Fruit fly (Drosophila melanogaster) whole organism, embryonic: Measurements from ENCODE around the gene trbl.

Experiments used
- B-H1 ChIP-seq: fragments of 200-800 bp; sonication (Bioruptor generic); IDR thresholded peaks from 3 replicates; pipeline ENCODE4 v1.3.6; 2022; ENCODE audit warnings: missing biosample characterization, missing genetic modification characterization
- Bgb ChIP-seq: fragments of 200-800 bp; sonication (Bioruptor generic); IDR thresholded peaks from 2 replicates; pipeline ENCODE4 v1.3.6; 2022; ENCODE audit warnings: missing biosample characterization, missing genetic modification characterization; ENCODE audit not compliant: partially characterized antibody
- CG10321 ChIP-seq: fragments of 200-800 bp; sonication (Bioruptor generic); IDR thresholded peaks from 2 replicates; pipeline ENCODE4 v1.3.6; 2022; ENCODE audit warnings: missing biosample characterization, missing genetic modification characterization
- CG10462 ChIP-seq: fragments of 200-800 bp; sonication (Bioruptor generic); optimal IDR thresholded peaks from 2 replicates; lab custom pipeline; 2016; ENCODE audit warnings: missing biosample characterization, missing genetic modification characterization
- CG11085 ChIP-seq: fragments of 200-800 bp; sonication (Bioruptor generic); IDR thresholded peaks from 2 replicates; pipeline ENCODE4 v1.3.6; 2022; ENCODE audit warnings: missing biosample characterization, missing genetic modification characterization
- CG11456 ChIP-seq: fragments of 200-800 bp; sonication (Bioruptor generic); IDR thresholded peaks from 3 replicates; pipeline ENCODE4 v1.3.6; 2022; ENCODE audit warnings: missing biosample characterization, missing genetic modification characterization
- CG12219 ChIP-seq: fragments of 200-800 bp; sonication (Bioruptor generic); optimal IDR thresholded peaks from 3 replicates; lab custom pipeline; 2018; ENCODE audit warnings: missing biosample characterization, mild to moderate bottlenecking, missing genetic modification characterization
- CG12744 ChIP-seq: fragments of 200-800 bp; sonication (Bioruptor generic); optimal IDR thresholded peaks from 2 replicates; lab custom pipeline; 2016; ENCODE audit warnings: missing biosample characterization, missing genetic modification characterization
- CG14860 ChIP-seq: fragments of 200-800 bp; sonication (Bioruptor generic); IDR thresholded peaks from 3 replicates; pipeline ENCODE4 v1.3.6; 2022; ENCODE audit warnings: missing biosample characterization, missing genetic modification characterization; ENCODE audit not compliant: partially characterized antibody
- CG15601 ChIP-seq: fragments of 200-800 bp; sonication (Bioruptor generic); optimal IDR thresholded peaks from 3 replicates; lab custom pipeline; 2019; ENCODE audit warnings: missing biosample characterization, mild to moderate bottlenecking, missing genetic modification characterization, moderate library complexity
- CG17802 ChIP-seq: fragments of 200-800 bp; sonication (Bioruptor generic); optimal IDR thresholded peaks from 2 replicates; lab custom pipeline; 2018; ENCODE audit warnings: missing biosample characterization, mild to moderate bottlenecking, missing genetic modification characterization, moderate library complexity
- CG2129 ChIP-seq: fragments of 200-800 bp; sonication (Bioruptor generic); IDR thresholded peaks from 2 replicates; pipeline ENCODE4 v1.3.6; 2022; ENCODE audit warnings: missing biosample characterization, missing genetic modification characterization; ENCODE audit not compliant: partially characterized antibody
- CG3281 ChIP-seq: fragments of 200-800 bp; sonication (Bioruptor generic); optimal IDR thresholded peaks from 3 replicates; lab custom pipeline; 2017; ENCODE audit warnings: missing biosample characterization, mild to moderate bottlenecking, missing genetic modification characterization
- CG3407 ChIP-seq: fragments of 200-800 bp; sonication (Bioruptor generic); optimal IDR thresholded peaks from 2 replicates; lab custom pipeline; 2018; ENCODE audit warnings: missing biosample characterization, mild to moderate bottlenecking, missing genetic modification characterization
- CG4282 ChIP-seq: fragments of 200-800 bp; sonication (Bioruptor generic); optimal IDR thresholded peaks from 2 replicates; lab custom pipeline; 2016; ENCODE audit warnings: missing biosample characterization, missing genetic modification characterization
- CG7839 ChIP-seq: fragments of 200-800 bp; sonication (Bioruptor generic); optimal IDR thresholded peaks from 3 replicates; lab custom pipeline; 2018; ENCODE audit warnings: missing biosample characterization, mild to moderate bottlenecking, missing genetic modification characterization, moderate library complexity
- CG8089 ChIP-seq: fragments of 200-800 bp; sonication (Bioruptor generic); optimal IDR thresholded peaks from 3 replicates; lab custom pipeline; 2016; ENCODE audit warnings: missing biosample characterization, missing genetic modification characterization
- Chrac-16 ChIP-seq: fragments of 200-800 bp; sonication (Bioruptor generic); optimal IDR thresholded peaks from 3 replicates; lab custom pipeline; 2016; ENCODE audit warnings: missing biosample characterization, missing genetic modification characterization
- Drgx ChIP-seq: fragments of 200-800 bp; sonication (Bioruptor generic); IDR thresholded peaks from 2 replicates; pipeline ENCODE4 v1.3.6; 2022; ENCODE audit warnings: missing biosample characterization, missing genetic modification characterization
- Eip74EF ChIP-seq, 2 experiments: fragments of 200-800 bp in 1 of 2; fragments of >200 bp in 1 of 2; sonication (Bioruptor generic) in 1 of 2; optimal IDR thresholded peaks; 2 replicates each; lab custom pipeline; 2017 to 2019; ENCODE audit warnings: missing biosample characterization in 2 of 2, missing genetic modification characterization in 2 of 2, mild to moderate bottlenecking in 1 of 2, moderate library complexity in 1 of 2
- Elba2 ChIP-seq: fragments of 200-800 bp; sonication (Bioruptor generic); optimal IDR thresholded peaks from 3 replicates; lab custom pipeline; 2016; ENCODE audit warnings: missing biosample characterization, missing genetic modification characterization
- Fer2 ChIP-seq: fragments of 200-800 bp; sonication (Bioruptor generic); optimal IDR thresholded peaks from 2 replicates; lab custom pipeline; 2018; ENCODE audit warnings: missing biosample characterization, mild to moderate bottlenecking, missing genetic modification characterization, moderate library complexity
- HmgZ ChIP-seq: fragments of 200-800 bp; sonication (Bioruptor generic); optimal IDR thresholded peaks from 2 replicates; lab custom pipeline; 2018; ENCODE audit warnings: missing biosample characterization, mild to moderate bottlenecking, missing genetic modification characterization
- Hmx ChIP-seq: fragments of 200-800 bp; sonication (Bioruptor generic); optimal IDR thresholded peaks from 2 replicates; lab custom pipeline; 2016; ENCODE audit warnings: missing biosample characterization, missing genetic modification characterization
- Kr ChIP-seq: fragments of 200-800 bp; sonication (Bioruptor generic); optimal IDR thresholded peaks from 2 replicates; lab custom pipeline; 2017; ENCODE audit warnings: missing biosample characterization, mild to moderate bottlenecking, missing genetic modification characterization
- Opbp ChIP-seq: fragments of 200-800 bp; sonication (Bioruptor generic); IDR thresholded peaks from 3 replicates; pipeline ENCODE4 v1.3.6; 2022; ENCODE audit warnings: missing biosample characterization, missing genetic modification characterization; ENCODE audit not compliant: partially characterized antibody
- PHDP ChIP-seq: fragments of 200-800 bp; sonication (Bioruptor generic); optimal IDR thresholded peaks from 3 replicates; lab custom pipeline; 2018; ENCODE audit warnings: missing biosample characterization, mild to moderate bottlenecking, missing genetic modification characterization, moderate library complexity
- Scr ChIP-seq: fragments of 200-800 bp; sonication (Bioruptor generic); IDR thresholded peaks from 2 replicates; pipeline ENCODE4 v1.3.6; 2022; ENCODE audit warnings: missing biosample characterization, missing genetic modification characterization; ENCODE audit not compliant: partially characterized antibody
- Sin3A ChIP-seq: fragments of >200 bp; optimal IDR thresholded peaks from 2 replicates; lab custom pipeline; 2018
- Six4 ChIP-seq: fragments of 200-800 bp; sonication (Bioruptor generic); optimal IDR thresholded peaks from 2 replicates; lab custom pipeline; 2016; ENCODE audit warnings: missing biosample characterization, missing genetic modification characterization
- Sox102F ChIP-seq: fragments of 200-800 bp; sonication (Bioruptor generic); optimal IDR thresholded peaks from 2 replicates; lab custom pipeline; 2018; ENCODE audit warnings: missing biosample characterization, mild to moderate bottlenecking, missing genetic modification characterization, moderate library complexity
- aop ChIP-seq: fragments of 200-800 bp; sonication (Bioruptor generic); IDR thresholded peaks from 2 replicates; pipeline ENCODE4 v1.3.6; 2022; ENCODE audit warnings: missing biosample characterization, missing genetic modification characterization
- bowl ChIP-seq: fragments of 200-800 bp; sonication (Bioruptor generic); IDR thresholded peaks from 2 replicates; pipeline ENCODE4 v1.3.6; 2022; ENCODE audit warnings: missing biosample characterization, missing genetic modification characterization
- dpn ChIP-seq, 2 experiments: fragments of 200-800 bp; sonication (Bioruptor generic); optimal IDR thresholded peaks; 3 replicates each; lab custom pipeline; 2016; ENCODE audit warnings: missing biosample characterization in 2 of 2, missing genetic modification characterization in 2 of 2
- gce ChIP-seq: fragments of 200-800 bp; sonication (Bioruptor generic); IDR thresholded peaks from 3 replicates; pipeline ENCODE4 v1.3.6; 2022; ENCODE audit warnings: missing biosample characterization, missing genetic modification characterization
- insv ChIP-seq, 2 experiments: fragments of 200-800 bp; sonication (Bioruptor generic); optimal IDR thresholded peaks; 3 replicates each; lab custom pipeline; 2016 to 2018; ENCODE audit warnings: missing biosample characterization in 2 of 2, missing genetic modification characterization in 2 of 2
- kay ChIP-seq: fragments of 200-800 bp; sonication (Bioruptor generic); optimal IDR thresholded peaks from 2 replicates; lab custom pipeline; 2016; ENCODE audit warnings: missing biosample characterization, missing genetic modification characterization
- ken ChIP-seq: fragments of 200-800 bp; sonication (Bioruptor generic); IDR thresholded peaks from 3 replicates; pipeline ENCODE4 v1.3.6; 2022; ENCODE audit warnings: missing biosample characterization, missing genetic modification characterization
- mam ChIP-seq: fragments of 200-800 bp; sonication (Bioruptor generic); optimal IDR thresholded peaks from 3 replicates; lab custom pipeline; 2016; ENCODE audit warnings: missing biosample characterization, missing genetic modification characterization
- peb ChIP-seq: fragments of 200-800 bp; sonication (Bioruptor generic); IDR thresholded peaks from 2 replicates; pipeline ENCODE4 v1.3.6; 2022; ENCODE audit warnings: missing biosample characterization, missing genetic modification characterization
- psq ChIP-seq: fragments of 200-800 bp; sonication (Bioruptor generic); optimal IDR thresholded peaks from 2 replicates; lab custom pipeline; 2017; ENCODE audit warnings: missing biosample characterization, missing genetic modification characterization
- run ChIP-seq: fragments of 200-800 bp; sonication (Bioruptor generic); optimal IDR thresholded peaks from 3 replicates; lab custom pipeline; 2018; ENCODE audit warnings: missing biosample characterization, mild to moderate bottlenecking, missing genetic modification characterization
- sens ChIP-seq: fragments of 200-800 bp; sonication (Bioruptor generic); peaks from one replicate; lab custom pipeline; 2016; ENCODE audit warnings: missing biosample characterization, missing genetic modification characterization
- sisA ChIP-seq: fragments of 200-800 bp; sonication (Bioruptor generic); IDR thresholded peaks from 2 replicates; pipeline ENCODE4 v1.3.6; 2022; ENCODE audit warnings: missing biosample characterization, missing genetic modification characterization
- sr ChIP-seq: fragments of 200-800 bp; sonication (Bioruptor generic); IDR thresholded peaks from 3 replicates; pipeline ENCODE4 v1.3.6; 2022; ENCODE audit warnings: missing biosample characterization, missing genetic modification characterization
- stc ChIP-seq: fragments of 200-800 bp; sonication (Bioruptor generic); IDR thresholded peaks from 2 replicates; pipeline ENCODE4 v1.3.6; 2022; ENCODE audit warnings: missing biosample characterization, missing genetic modification characterization
- toy ChIP-seq: fragments of 200-800 bp; sonication (Bioruptor generic); IDR thresholded peaks from 2 replicates; pipeline ENCODE4 v1.3.6; 2022; ENCODE audit warnings: missing biosample characterization, missing genetic modification characterization
- unpg ChIP-seq: fragments of 200-800 bp; sonication (Bioruptor generic); optimal IDR thresholded peaks from 3 replicates; lab custom pipeline; 2018; ENCODE audit warnings: missing biosample characterization, mild to moderate bottlenecking, missing genetic modification characterization, moderate library complexity
- usp ChIP-seq: fragments of >200 bp; optimal IDR thresholded peaks from 2 replicates; lab custom pipeline; 2017; ENCODE audit warnings: missing biosample characterization, missing genetic modification characterization
- wek ChIP-seq: fragments of 200-800 bp; sonication (Bioruptor generic); optimal IDR thresholded peaks from 3 replicates; lab custom pipeline; 2018; ENCODE audit warnings: missing biosample characterization, mild to moderate bottlenecking, missing genetic modification characterization, moderate library complexity

Gene trbl

DNA sequence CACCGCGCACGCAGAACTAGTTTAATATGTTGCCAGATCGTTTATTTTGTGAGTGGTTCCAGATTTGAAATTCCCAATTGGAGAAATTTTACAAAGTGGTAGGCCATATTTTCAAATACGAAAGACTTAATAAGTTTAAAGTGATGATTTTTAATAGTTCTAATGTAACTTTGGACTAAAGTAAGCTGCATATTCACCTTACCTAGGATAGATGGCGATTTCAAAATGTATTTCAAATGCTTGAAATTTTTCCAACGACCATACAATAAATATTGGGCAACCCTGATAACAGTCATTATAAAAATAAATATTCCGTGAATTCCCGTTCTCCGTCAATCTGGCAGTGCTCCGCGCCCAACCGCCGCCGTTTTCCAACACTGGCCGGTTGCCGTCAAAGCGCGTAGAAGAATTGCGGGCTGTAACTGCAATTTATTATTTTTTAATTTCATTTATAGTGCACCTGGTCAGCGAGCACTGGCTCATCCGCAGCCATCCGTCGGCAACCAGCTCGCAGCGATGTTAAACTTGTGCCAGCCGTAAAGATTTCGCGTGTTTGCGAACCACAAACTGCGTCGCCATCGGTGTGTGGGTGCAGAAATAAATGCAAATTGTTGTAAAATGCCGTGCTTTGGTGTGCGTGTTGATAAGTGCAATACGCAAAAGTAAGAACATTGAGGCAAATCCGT is 25.4 kb downstream of the trbl start, which contains the start of the genes Ide and RhoBTB (continued):
- TF ChIP-seq CG4282: no peak
- no peak for TF ChIP-seq peb (GFP tag; lab: Robert Waterston, UW)
- no peak for TF ChIP-seq Opbp
- peak; percentile 82 for TF ChIP-seq CG11456 (GFP tag; lab: Robert Waterston, UW)
- peak; percentile 81 for TF ChIP-seq Fer2 (tag; lab: Kevin White, UChicago)
- no peak for TF ChIP-seq aop (GFP tag; lab: Robert Waterston, UW)
- TF ChIP-seq CG11085 (GFP tag; lab: Robert Waterston, UW): peak; percentile 84
- TF ChIP-seq Chrac-16 (GFP tag; lab: Kevin White, UChicago): peak; percentile 88
- no peak for TF ChIP-seq CG14860 (GFP tag; lab: Robert Waterston, UW)
- peak; percentile 37 for TF ChIP-seq CG12744 (GFP tag; lab: Kevin White, UChicago)
- peak; percentile 96 for TF ChIP-seq mam (GFP tag; lab: Kevin White, UChicago)
- peak; percentile 34; the same call in 1 of the 2 replicates for TF ChIP-seq Bgb
- TF ChIP-seq Scr (GFP tag; lab: Robert Waterston, UW): 0 out of 2 replicates have a peak, but pooled peaks have one; percentile 36
- TF ChIP-seq gce (GFP tag; lab: Robert Waterston, UW): no peak
- peak; percentile 23; the same call in 1 of the 2 replicates for TF ChIP-seq stc (GFP tag; lab: Robert Waterston, UW)
- TF ChIP-seq psq: peak; percentile 62
- TF ChIP-seq PHDP (tag; lab: Kevin White, UChicago): peak; percentile 78
- peak; percentile 50; the same call in 1 of the 2 replicates for TF ChIP-seq Drgx (GFP tag; lab: Robert Waterston, UW)
- peak; percentile 83 to 88 for TF ChIP-seq dpn (GFP tag; optimal IDR thresholded peaks at IDR 0.05; lab: Kevin White, UChicago)
- no peak for TF ChIP-seq CG15601
- TF ChIP-seq B-H1 (GFP tag; lab: Robert Waterston, UW): no peak
- TF ChIP-seq sens (GFP tag; lab: Kevin White, UChicago): peak; percentile 92
- TF ChIP-seq CG7839 (tag; lab: Kevin White, UChicago): peak; percentile 85
- TF ChIP-seq kay (GFP tag; lab: Kevin White, UChicago): peak; percentile 73
- peak; percentile 87 to 98 for TF ChIP-seq insv (GFP tag; optimal IDR thresholded peaks at IDR 0.05; lab: Kevin White, UChicago)
- TF ChIP-seq usp (GFP tag; lab: Kevin White, UChicago): no peak
- peak; percentile 25 for TF ChIP-seq CG17802 (tag; lab: Kevin White, UChicago)
- TF ChIP-seq HmgZ: peak; percentile 72
- peak; percentile 60 for TF ChIP-seq Six4 (GFP tag; lab: Kevin White, UChicago)
- TF ChIP-seq CG3281 (GFP tag; lab: Kevin White, UChicago): peak; percentile 80
- peak; percentile 73 for TF ChIP-seq Sox102F
- peak; percentile 94 for TF ChIP-seq Elba2 (GFP tag; lab: Kevin White, UChicago)
- TF ChIP-seq unpg: no peak
- 0 out of 2 replicates have a peak, but pooled peaks have one; percentile 21 for TF ChIP-seq toy (GFP tag; lab: Robert Waterston, UW)
- TF ChIP-seq run: no peak
- peak; percentile 46; the same call in 1 of the 3 replicates for TF ChIP-seq ken
- peak; percentile 40 for TF ChIP-seq CG12219 (GFP tag; lab: Kevin White, UChicago)
- peak; percentile 96 for TF ChIP-seq Sin3A (lab: Kevin White, UChicago)
- no peak for TF ChIP-seq sr (GFP tag; lab: Robert Waterston, UW)
- no peak for TF ChIP-seq bowl
- no peak for TF ChIP-seq Hmx (GFP tag; lab: Kevin White, UChicago)
- no peak for TF ChIP-seq Eip74EF (GFP tag; optimal IDR thresholded peaks at IDR 0.05; lab: Kevin White, UChicago)
- TF ChIP-seq CG10321 (GFP tag; lab: Robert Waterston, UW): no peak
- TF ChIP-seq CG2129: no peak
- peak; percentile 84 for TF ChIP-seq sisA
- peak; percentile 25 for TF ChIP-seq CG3407 (GFP tag; lab: Kevin White, UChicago)
- no peak for TF ChIP-seq Kr (GFP tag; lab: Kevin White, UChicago)
- TF ChIP-seq CG10462 (GFP tag; lab: Kevin White, UChicago): peak; percentile 63
- TF ChIP-seq wek (GFP tag; lab: Kevin White, UChicago): peak; percentile 37
- TF ChIP-seq CG8089 (GFP tag; lab: Kevin White, UChicago): peak; percentile 77
